Worm (Caenorhabditis elegans) whole organism, midembryonic: Measurements from ENCODE around the gene T19C4.5.

Experiments used
- T22C8.4 ChIP-seq: fragments of 200-800 bp; sonication (Bioruptor generic); IDR thresholded peaks from 2 replicates; pipeline ENCODE4 v1.3.6; 2022; ENCODE audit warnings: missing genetic modification characterization, missing compliant biosample characterization
- cog-1 ChIP-seq: sonication (generic microtip); optimal IDR thresholded peaks from 2 replicates; lab custom pipeline; 2016; ENCODE audit warnings: missing genetic modification characterization, missing compliant biosample characterization
- flt-1 ChIP-seq: fragments of 200-800 bp; sonication (Bioruptor generic); IDR thresholded peaks from 2 replicates; pipeline ENCODE4 v1.3.6; 2022; ENCODE audit warnings: missing genetic modification characterization, missing compliant biosample characterization
- klf-2 ChIP-seq: fragments of 200-800 bp; sonication (Bioruptor generic); conservative IDR thresholded peaks from 2 replicates; pipeline ENCODE4 v1.3.6; 2022; ENCODE audit warnings: missing genetic modification reagents, missing genetic modification characterization, missing compliant biosample characterization
- med-1 ChIP-seq: sonication (generic microtip); optimal IDR thresholded peaks from 2 replicates; lab custom pipeline; 2017; ENCODE audit warnings: missing genetic modification characterization, mild to moderate bottlenecking, missing compliant biosample characterization, antibody characterized with exemption, missing genetic modification reagents; ENCODE audit not compliant: insufficient read depth
- ref-1 ChIP-seq: fragments of 200-800 bp; sonication (Bioruptor generic); conservative IDR thresholded peaks from 2 replicates; pipeline ENCODE4 v1.3.6; 2022; ENCODE audit warnings: missing genetic modification reagents, missing genetic modification characterization, missing compliant biosample characterization
- tab-1 ChIP-seq: fragments of 200-800 bp; sonication (Bioruptor generic); IDR thresholded peaks from 2 replicates; pipeline ENCODE4 v1.3.6; 2022; ENCODE audit warnings: missing genetic modification characterization, missing compliant biosample characterization
- ztf-23 ChIP-seq: fragments of 200-800 bp; sonication (Bioruptor generic); IDR thresholded peaks from 2 replicates; pipeline ENCODE4 v1.3.6; 2022; ENCODE audit warnings: missing genetic modification reagents, missing genetic modification characterization, missing compliant biosample characterization
- ztf-29 ChIP-seq: fragments of 200-800 bp; sonication (Bioruptor generic); IDR thresholded peaks from 2 replicates; pipeline ENCODE4 v1.3.6; 2022; ENCODE audit warnings: missing genetic modification reagents, missing genetic modification characterization, missing compliant biosample characterization

DNA sequence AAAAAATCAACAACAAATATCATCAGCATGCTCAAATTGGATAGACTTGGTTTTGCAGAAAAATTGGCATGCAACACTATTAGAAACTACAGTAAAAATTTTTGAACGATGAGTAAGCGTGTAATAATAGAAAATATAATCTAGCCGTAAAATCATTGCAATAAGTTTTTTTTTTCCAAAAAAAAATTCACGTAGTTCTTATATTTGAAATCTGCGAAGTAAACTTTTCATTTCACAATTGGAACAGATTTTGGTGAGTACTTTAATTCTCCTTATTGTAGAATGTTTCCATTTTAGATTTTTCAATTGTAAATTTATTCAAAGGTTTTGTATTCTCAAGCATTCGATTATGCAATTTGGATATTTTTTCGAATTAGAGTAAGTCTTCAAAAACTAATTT is 28.3 kb downstream of the T19C4.5 start, which contains the start of gene K10D6.3:
- no peak for TF ChIP-seq flt-1 (GFP tag; lab: Robert Waterston, UW)
- TF ChIP-seq ztf-23 (GFP tag; lab: Robert Waterston, UW): no peak
- no peak for TF ChIP-seq tab-1
- TF ChIP-seq ztf-29 (GFP tag; lab: Robert Waterston, UW): no peak
- no peak for TF ChIP-seq klf-2 (GFP tag; lab: Robert Waterston, UW)
- no peak for TF ChIP-seq cog-1 (tag; lab: Kevin White, UChicago)
- TF ChIP-seq T22C8.4 (GFP tag; lab: Robert Waterston, UW): no peak
- TF ChIP-seq ref-1: no peak
- no peak for TF ChIP-seq med-1
